Worm (Caenorhabditis elegans) whole organism, early embryonic: Measurements from ENCODE around the gene atl-1.

Experiments
- B0310.2 ChIP-seq: sonication (generic microtip); optimal IDR thresholded peaks from 2 replicates; lab custom pipeline; 2016; ENCODE audit warnings: mild to moderate bottlenecking, missing genetic modification characterization, missing compliant biosample characterization
- F13C5.2 ChIP-seq: sonication (generic microtip); optimal IDR thresholded peaks from 2 replicates; lab custom pipeline; 2017; ENCODE audit warnings: mild to moderate bottlenecking, missing genetic modification characterization, inconsistent platforms, missing compliant biosample characterization
- aly-1 ChIP-seq: sonication (generic microtip); optimal IDR thresholded peaks from 2 replicates; lab custom pipeline; 2016; ENCODE audit warnings: missing genetic modification characterization, missing compliant biosample characterization
- ama-1 ChIP-seq: fragments of 150-350 bp; optimal IDR thresholded peaks from 2 replicates; lab custom pipeline; 2014
- ceh-13 ChIP-seq: fragments of 200-800 bp; sonication (Bioruptor generic); optimal IDR thresholded peaks from 2 replicates; lab custom pipeline; 2018; ENCODE audit warnings: mild to moderate bottlenecking, missing genetic modification characterization, missing compliant biosample characterization
- ceh-36 ChIP-seq: sonication (generic microtip); optimal IDR thresholded peaks from 2 replicates; lab custom pipeline; 2016; ENCODE audit warnings: missing genetic modification characterization, inconsistent platforms, missing compliant biosample characterization
- ets-7 ChIP-seq: sonication (generic microtip); optimal IDR thresholded peaks from 2 replicates; lab custom pipeline; 2016; ENCODE audit warnings: missing genotype, missing genetic modification characterization, missing compliant biosample characterization
- flt-1 ChIP-seq: fragments of 200-800 bp; sonication (Bioruptor generic); IDR thresholded peaks from 2 replicates; pipeline ENCODE4 v1.3.6; 2022; ENCODE audit warnings: missing genetic modification characterization, missing compliant biosample characterization
- hmbx-1 ChIP-seq: sonication (generic microtip); optimal IDR thresholded peaks from 2 replicates; lab custom pipeline; 2016; ENCODE audit warnings: mild to moderate bottlenecking, missing genetic modification characterization, missing compliant biosample characterization
- hnd-1 ChIP-seq: sonication (generic microtip); optimal IDR thresholded peaks from 2 replicates; lab custom pipeline; 2016; ENCODE audit warnings: missing genetic modification characterization, missing compliant biosample characterization
- pes-1 ChIP-seq: fragments of 200-800 bp; sonication (Bioruptor generic); IDR thresholded peaks from 2 replicates; pipeline ENCODE4 v1.3.6; 2022; ENCODE audit warnings: missing genetic modification reagents, missing genetic modification characterization, missing compliant biosample characterization
- scrt-1 ChIP-seq: fragments of 200-800 bp; sonication (Bioruptor generic); IDR thresholded peaks from 2 replicates; pipeline ENCODE4 v1.3.6; 2022; ENCODE audit warnings: missing genetic modification characterization, missing compliant biosample characterization
- sea-1 ChIP-seq: fragments of 200-800 bp; sonication (Bioruptor generic); conservative IDR thresholded peaks from 2 replicates; pipeline ENCODE4 v1.3.6; 2022; ENCODE audit warnings: missing genetic modification characterization, missing compliant biosample characterization
- tbx-11 ChIP-seq: fragments of 200-800 bp; sonication (Bioruptor generic); IDR thresholded peaks from 2 replicates; pipeline ENCODE4 v1.3.6; 2022; ENCODE audit warnings: missing genetic modification characterization, missing compliant biosample characterization
- tbx-37 ChIP-seq: fragments of 200-800 bp; sonication (Bioruptor generic); conservative IDR thresholded peaks from 2 replicates; pipeline ENCODE4 v1.3.6; 2022; ENCODE audit warnings: missing genetic modification reagents, missing genetic modification characterization, missing compliant biosample characterization
- tra-4 ChIP-seq: sonication (generic microtip); optimal IDR thresholded peaks from 2 replicates; lab custom pipeline; 2017; ENCODE audit warnings: missing genetic modification characterization, missing compliant biosample characterization

The atl-1 gene

DNA sequence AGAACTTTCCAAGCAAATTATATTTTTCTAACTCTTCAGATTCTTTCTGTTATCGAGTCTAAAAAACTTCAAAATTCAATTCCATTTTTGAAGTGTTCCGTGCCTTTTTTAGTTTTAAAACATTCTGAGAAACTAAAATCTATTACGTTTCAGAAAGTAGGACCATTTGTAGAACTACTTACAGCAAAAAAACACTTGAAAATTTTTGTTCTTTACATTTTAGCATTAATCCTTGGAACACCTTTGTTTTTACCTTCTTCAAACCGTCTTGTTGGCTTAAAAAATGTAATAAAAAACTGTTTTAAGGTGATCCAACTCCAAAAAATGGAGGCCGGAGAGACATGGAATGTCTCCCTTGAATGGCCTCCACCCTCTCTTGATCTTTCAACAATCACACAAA lies 37.1 kb downstream of the atl-1 start, which contains the start of gene dop-2:
Gene dop-2 (plus strand): TSS at position 301 of the 400 bp plus-strand sequence.
- TF ChIP-seq tbx-11 (GFP tag; lab: Robert Waterston, UW) (no peak), tra-4 (no peak), ceh-36 (no peak), F13C5.2 (tag; lab: Kevin White, UChicago) (no peak), hnd-1 (tag; lab: Kevin White, UChicago) (no peak), ets-7 (tag; lab: Kevin White, UChicago) (no peak)

- 0 out of 2 replicates have a peak, but pooled peaks have one; percentile 47 for TF ChIP-seq pes-1 (GFP tag; lab: Robert Waterston, UW)
These were observed 41.9 kb downstream of the atl-1 start for ce11 chrV:9603488-9603887.

DNA sequence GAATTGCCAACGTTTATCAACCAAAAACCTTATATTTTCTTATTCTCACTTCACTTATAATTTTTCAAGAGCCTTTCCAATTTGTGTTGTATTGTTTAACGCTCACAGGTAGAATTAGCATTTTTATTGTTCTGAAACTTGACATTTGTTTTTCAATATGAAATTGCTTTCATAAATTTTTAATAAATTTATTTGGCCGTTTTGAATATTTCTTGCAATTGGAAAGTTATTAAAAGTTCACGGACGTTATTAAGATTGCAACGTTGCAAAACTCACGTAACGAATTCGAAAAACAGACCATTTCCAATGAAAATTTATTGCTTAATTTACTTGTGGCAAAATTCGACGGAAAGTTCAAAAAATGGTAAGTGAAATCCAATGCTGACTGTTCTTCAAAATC lies 55.1 kb downstream of the atl-1 start, which contains the start of gene K09G1.2:
Gene K09G1.2 (plus strand): TSS at position 301 of the 400 bp plus-strand sequence.
- TF ChIP-seq ceh-13 (GFP tag; lab: Kevin White, UChicago): no peak
- no peak for TF ChIP-seq ama-1 (lab: Kevin White, UChicago)
- TF ChIP-seq sea-1 (GFP tag; lab: Robert Waterston, UW): no peak
- TF ChIP-seq F13C5.2 (tag; lab: Kevin White, UChicago): no peak
- no peak for TF ChIP-seq ceh-36
- no peak for TF ChIP-seq flt-1 (GFP tag; lab: Robert Waterston, UW)
- TF ChIP-seq scrt-1 (GFP tag; lab: Robert Waterston, UW): no peak
- TF ChIP-seq tbx-37 (GFP tag; lab: Robert Waterston, UW): no peak
- no peak for TF ChIP-seq aly-1 (tag; lab: Kevin White, UChicago)

DNA sequence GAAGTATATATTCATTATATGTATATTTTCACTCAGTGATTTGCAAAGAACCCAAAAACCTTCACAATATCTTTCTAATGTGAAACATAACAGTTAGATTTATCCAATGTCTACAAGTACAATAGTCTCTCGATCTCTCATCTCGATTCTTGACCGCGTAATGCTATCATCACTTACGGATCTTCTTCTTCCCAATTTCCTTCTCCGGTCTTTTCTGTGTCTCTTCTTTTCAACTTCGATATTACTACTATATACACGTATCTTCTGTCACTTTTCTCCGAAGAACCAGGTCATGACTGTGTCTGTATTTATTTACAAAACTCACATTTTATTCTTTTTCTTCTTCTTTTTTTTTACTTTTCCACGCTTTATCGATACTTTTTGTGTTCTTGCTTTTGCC lies 56.8 kb downstream of the atl-1 start:
- no peak for TF ChIP-seq ets-7 (tag; lab: Kevin White, UChicago)

DNA sequence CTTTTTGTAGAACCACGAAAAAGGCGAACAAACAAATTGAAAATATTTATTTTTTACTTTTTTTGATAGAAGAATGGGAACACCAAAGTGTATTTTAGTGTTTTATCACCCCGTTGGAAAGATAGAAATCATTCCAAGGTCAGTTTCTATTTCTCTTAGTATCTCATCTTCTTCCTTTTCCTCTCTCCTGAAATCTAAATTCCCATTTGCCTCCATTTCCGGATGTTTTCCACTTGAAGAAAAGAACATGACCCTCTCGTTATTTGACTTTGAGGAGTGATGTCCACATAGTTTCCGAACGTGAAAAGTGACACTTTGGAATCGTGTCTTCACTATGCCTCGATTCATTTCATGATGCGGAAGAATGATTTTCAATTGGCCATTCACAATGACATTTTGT lies 57.8 kb downstream of the atl-1 start:
- TF ChIP-seq aly-1 (tag; lab: Kevin White, UChicago) (no peak), B0310.2 (tag; lab: Kevin White, UChicago) (no peak), hmbx-1 (tag; lab: Kevin White, UChicago) (no peak), pes-1 (GFP tag; lab: Robert Waterston, UW) (no peak), scrt-1 (GFP tag; lab: Robert Waterston, UW) (no peak), flt-1 (GFP tag; lab: Robert Waterston, UW) (no peak), sea-1 (GFP tag; lab: Robert Waterston, UW) (no peak), ama-1 (lab: Kevin White, UChicago) (no peak)
